Fruit fly (Drosophila melanogaster) whole organism, prepupa: ENCODE data around the gene CG5326.
A peak's percentile ranks its signal among the peaks of the same experiment; 100 is the strongest.

Experiments used
- Blimp-1 ChIP-seq: fragments of 200-800 bp; sonication (Bioruptor generic); optimal IDR thresholded peaks from 3 replicates; lab custom pipeline; 2017; ENCODE audit warnings: missing biosample characterization, missing genetic modification characterization, mild to moderate bottlenecking, moderate library complexity, missing genetic modification reagents
- CG10669 ChIP-seq: fragments of 200-800 bp; sonication (Bioruptor generic); optimal IDR thresholded peaks from 3 replicates; lab custom pipeline; 2018; ENCODE audit warnings: missing biosample characterization, mild to moderate bottlenecking, missing genetic modification characterization, moderate library complexity
- CG11294 ChIP-seq: fragments of 200-800 bp; sonication (Bioruptor generic); IDR thresholded peaks from 2 replicates; pipeline ENCODE4 v1.3.6; 2022; ENCODE audit warnings: missing biosample characterization, missing genetic modification characterization
- CG11762 ChIP-seq: fragments of 200-800 bp; sonication (Bioruptor generic); optimal IDR thresholded peaks from 3 replicates; lab custom pipeline; 2016; ENCODE audit warnings: missing biosample characterization, missing genetic modification characterization; ENCODE audit not compliant: insufficient read depth
- CG11902 ChIP-seq: fragments of 200-800 bp; sonication (Bioruptor generic); optimal IDR thresholded peaks from 3 replicates; lab custom pipeline; 2016; ENCODE audit warnings: missing biosample characterization, missing genetic modification characterization
- CG15336 ChIP-seq: fragments of 200-800 bp; sonication (Bioruptor generic); IDR thresholded peaks from 2 replicates; pipeline ENCODE4 v1.3.6; 2022; ENCODE audit warnings: missing biosample characterization, missing genetic modification characterization
- CG16779 ChIP-seq: fragments of 200-800 bp; sonication (Bioruptor generic); optimal IDR thresholded peaks from 3 replicates; lab custom pipeline; 2017; ENCODE audit warnings: missing biosample characterization, mild to moderate bottlenecking, missing genetic modification characterization
- CG3032 ChIP-seq: fragments of 200-800 bp; optimal IDR thresholded peaks from 2 replicates; lab custom pipeline; 2019; ENCODE audit warnings: missing biosample characterization, mild to moderate bottlenecking, missing genetic modification characterization, moderate library complexity
- CG32006 ChIP-seq: fragments of 200-800 bp; sonication (Bioruptor generic); optimal IDR thresholded peaks from 3 replicates; lab custom pipeline; 2017; ENCODE audit warnings: missing biosample characterization, mild to moderate bottlenecking, missing genetic modification characterization
- CG34406 ChIP-seq: fragments of 200-800 bp; sonication (Bioruptor generic); optimal IDR thresholded peaks from 3 replicates; lab custom pipeline; 2016; ENCODE audit warnings: missing biosample characterization, missing genetic modification characterization
- CG6163 ChIP-seq: fragments of 200-800 bp; sonication (Bioruptor generic); IDR thresholded peaks from 3 replicates; pipeline ENCODE4 v1.3.6; 2022; ENCODE audit warnings: missing biosample characterization, missing genetic modification characterization
- CG6276 ChIP-seq: fragments of 200-800 bp; sonication (Bioruptor generic); optimal IDR thresholded peaks from 2 replicates; lab custom pipeline; 2017; ENCODE audit warnings: missing biosample characterization, mild to moderate bottlenecking, missing genetic modification characterization
- CG6808 ChIP-seq: fragments of 200-800 bp; sonication (Bioruptor generic); optimal IDR thresholded peaks from 3 replicates; lab custom pipeline; 2017; ENCODE audit warnings: missing biosample characterization, missing genetic modification characterization, mild to moderate bottlenecking, moderate library complexity, missing genetic modification reagents
- CG7368 ChIP-seq: fragments of 200-800 bp; sonication (Bioruptor generic); optimal IDR thresholded peaks from 3 replicates; lab custom pipeline; 2016; ENCODE audit warnings: missing biosample characterization, missing genetic modification characterization
- CG8632 ChIP-seq: fragments of 200-800 bp; sonication (Bioruptor generic); optimal IDR thresholded peaks from 3 replicates; lab custom pipeline; 2016; ENCODE audit warnings: missing biosample characterization, missing genetic modification characterization
- CG9139 ChIP-seq: fragments of 200-800 bp; sonication (Bioruptor generic); optimal IDR thresholded peaks from 3 replicates; lab custom pipeline; 2017; ENCODE audit warnings: missing biosample characterization, mild to moderate bottlenecking, missing genetic modification characterization
- Eip75B ChIP-seq: fragments of 200-800 bp; sonication (Bioruptor generic); optimal IDR thresholded peaks from 3 replicates; lab custom pipeline; 2016; ENCODE audit warnings: missing biosample characterization, missing genetic modification characterization
- Eip78C ChIP-seq: fragments of 200-800 bp; sonication (Bioruptor generic); peaks from one replicate; lab custom pipeline; 2016; ENCODE audit warnings: missing biosample characterization, missing genetic modification characterization
- Ets96B ChIP-seq: fragments of 200-800 bp; optimal IDR thresholded peaks from 2 replicates; lab custom pipeline; 2019; ENCODE audit warnings: missing biosample characterization, mild to moderate bottlenecking, missing genetic modification characterization, moderate library complexity
- Hr38 ChIP-seq: sonication (Bioruptor generic); optimal IDR thresholded peaks from 2 replicates; lab custom pipeline; 2016; ENCODE audit warnings: missing biosample characterization, missing genetic modification characterization
- Hr4 ChIP-seq: fragments of 200-800 bp; sonication (Bioruptor generic); optimal IDR thresholded peaks from 3 replicates; lab custom pipeline; 2016; ENCODE audit warnings: missing biosample characterization, missing genetic modification characterization
- Lpt ChIP-seq: fragments of 200-800 bp; sonication (Bioruptor generic); optimal IDR thresholded peaks from 3 replicates; lab custom pipeline; 2016; ENCODE audit warnings: missing biosample characterization, missing genetic modification characterization
- Met ChIP-seq: fragments of 200-800 bp; sonication (Bioruptor generic); optimal IDR thresholded peaks from 3 replicates; lab custom pipeline; 2016; ENCODE audit warnings: missing biosample characterization, missing genetic modification characterization
- Smox ChIP-seq: fragments of 200-800 bp; sonication (Bioruptor generic); optimal IDR thresholded peaks from 3 replicates; lab custom pipeline; 2016; ENCODE audit warnings: missing biosample characterization, missing genetic modification characterization
- Sox102F ChIP-seq: fragments of 200-800 bp; sonication (Bioruptor generic); optimal IDR thresholded peaks from 2 replicates; lab custom pipeline; 2016; ENCODE audit warnings: missing biosample characterization, mild to moderate bottlenecking, missing genetic modification characterization
- Sox15 ChIP-seq: fragments of 200-800 bp; sonication (Bioruptor generic); optimal IDR thresholded peaks from 3 replicates; lab custom pipeline; 2016; ENCODE audit warnings: missing biosample characterization, missing genetic modification characterization
- achi ChIP-seq: fragments of 200-800 bp; sonication (Bioruptor generic); optimal IDR thresholded peaks from 3 replicates; lab custom pipeline; 2016; ENCODE audit warnings: missing biosample characterization, missing genetic modification characterization
- acj6 ChIP-seq: fragments of 200-800 bp; sonication (Bioruptor generic); optimal IDR thresholded peaks from 3 replicates; lab custom pipeline; 2016; ENCODE audit warnings: missing biosample characterization, missing genetic modification characterization
- dsx ChIP-seq: fragments of 200-800 bp; optimal IDR thresholded peaks from 3 replicates; lab custom pipeline; 2019; ENCODE audit warnings: missing biosample characterization, mild to moderate bottlenecking, missing genetic modification characterization, moderate library complexity; ENCODE audit not compliant: poor library complexity, severe bottlenecking
- eg ChIP-seq: fragments of 200-800 bp; sonication (Bioruptor generic); IDR thresholded peaks from 3 replicates; pipeline ENCODE4 v1.3.6; 2022; ENCODE audit warnings: missing biosample characterization, missing genetic modification characterization
- esn ChIP-seq: fragments of 200-800 bp; sonication (Bioruptor generic); optimal IDR thresholded peaks from 2 replicates; lab custom pipeline; 2016; ENCODE audit warnings: missing biosample characterization, mild to moderate bottlenecking, missing genetic modification characterization, moderate library complexity
- fd59A ChIP-seq: fragments of 200-800 bp; sonication (Bioruptor generic); optimal IDR thresholded peaks from 2 replicates; lab custom pipeline; 2017; ENCODE audit warnings: missing biosample characterization, mild to moderate bottlenecking, missing genetic modification characterization, missing genetic modification reagents
- fd85E ChIP-seq: fragments of 200-800 bp; sonication (Bioruptor generic); optimal IDR thresholded peaks from 3 replicates; lab custom pipeline; 2016; ENCODE audit warnings: missing biosample characterization, missing genetic modification characterization
- fkh ChIP-seq: fragments of 200-800 bp; sonication (Bioruptor generic); optimal IDR thresholded peaks from 3 replicates; lab custom pipeline; 2017; ENCODE audit warnings: missing biosample characterization, mild to moderate bottlenecking, missing genetic modification characterization, moderate library complexity
- net ChIP-seq: fragments of 200-800 bp; sonication (Bioruptor generic); optimal IDR thresholded peaks from 3 replicates; lab custom pipeline; 2016; ENCODE audit warnings: missing biosample characterization, missing genetic modification characterization
- pdm3 ChIP-seq: fragments of 200-800 bp; sonication (Bioruptor generic); optimal IDR thresholded peaks from 3 replicates; lab custom pipeline; 2016; ENCODE audit warnings: missing biosample characterization, missing genetic modification characterization
- salr ChIP-seq, 2 experiments: fragments of 200-800 bp; sonication (Bioruptor generic); optimal IDR thresholded peaks; 3 replicates each; lab custom pipeline; 2016 to 2018; ENCODE audit warnings: missing biosample characterization in 2 of 2, missing genetic modification characterization in 2 of 2, mild to moderate bottlenecking in 1 of 2
- spab ChIP-seq: fragments of 200-800 bp; sonication (Bioruptor generic); optimal IDR thresholded peaks from 2 replicates; lab custom pipeline; 2017; ENCODE audit warnings: missing biosample characterization, mild to moderate bottlenecking, missing genetic modification characterization, missing genetic modification reagents
- ss ChIP-seq, 2 experiments: fragments of 200-800 bp; sonication (Bioruptor generic); optimal IDR thresholded peaks; 2 replicates in 1 of 2; 3 replicates in 1 of 2; lab custom pipeline; 2017 to 2018; ENCODE audit warnings: mild to moderate bottlenecking in 2 of 2, missing biosample characterization in 2 of 2, missing genetic modification characterization in 2 of 2, moderate library complexity in 1 of 2
- svp ChIP-seq: fragments of 200-800 bp; sonication (Bioruptor generic); peaks from one replicate; lab custom pipeline; 2016; ENCODE audit warnings: missing biosample characterization, missing genetic modification characterization
- topi ChIP-seq: fragments of 200-800 bp; sonication (Bioruptor generic); optimal IDR thresholded peaks from 3 replicates; lab custom pipeline; 2016; ENCODE audit warnings: missing biosample characterization, missing genetic modification characterization
- vri ChIP-seq: fragments of 200-800 bp; sonication (Bioruptor generic); optimal IDR thresholded peaks from 3 replicates; lab custom pipeline; 2016; ENCODE audit warnings: missing biosample characterization, mild to moderate bottlenecking, missing genetic modification characterization

CG5326 gene

DNA sequence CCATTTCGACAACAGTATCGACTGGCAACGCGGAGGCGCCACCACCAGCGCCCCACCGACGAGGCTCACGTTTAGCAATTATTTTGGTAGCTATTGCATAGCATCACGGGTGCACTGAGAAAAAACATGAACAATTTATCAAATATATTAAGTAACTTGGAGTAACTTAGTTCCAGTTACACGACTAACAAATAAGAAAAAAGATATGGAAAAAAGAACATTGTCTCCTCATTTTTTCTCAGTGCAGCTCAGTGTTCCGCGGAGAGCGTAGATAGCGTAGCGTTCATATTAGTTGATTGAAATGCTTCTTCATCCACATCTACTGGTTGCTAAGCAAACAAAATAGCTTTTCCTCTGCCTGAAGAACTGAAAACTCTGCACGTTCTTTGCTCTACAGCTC lies 24.3 kb downstream of the CG5326 start (continued):
- TF ChIP-seq CG6163 (peak; percentile 32; the same call in 2 of the 3 replicates), Eip75B (GFP tag; lab: Kevin White, UChicago) (no peak), CG7368 (GFP tag; lab: Kevin White, UChicago) (no peak), esn (GFP tag; lab: Kevin White, UChicago) (no peak), CG11762 (GFP tag; lab: Kevin White, UChicago) (no peak)

DNA sequence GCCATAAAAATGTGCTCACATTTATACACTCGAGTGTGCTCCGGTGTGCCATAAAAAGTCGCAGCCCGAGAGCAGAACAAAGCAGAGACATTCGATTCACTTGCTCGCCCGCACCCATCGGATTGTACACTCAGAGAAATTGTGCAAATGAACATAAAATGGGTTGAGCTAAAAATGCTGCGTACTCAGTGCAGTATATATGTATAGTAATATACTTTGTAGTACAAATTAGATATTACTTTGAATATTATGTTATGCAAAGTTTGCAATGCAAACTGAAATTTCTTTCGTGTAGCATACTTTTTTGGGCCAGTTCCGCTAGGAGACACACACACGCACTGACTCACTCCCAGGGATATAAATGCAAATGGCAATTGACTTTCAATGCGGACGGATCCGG lies 36.1 kb downstream of the CG5326 start:
- no peak for TF ChIP-seq CG11902
- no peak for TF ChIP-seq CG9139
- TF ChIP-seq Eip75B (GFP tag; lab: Kevin White, UChicago), result no peak
- TF ChIP-seq svp (GFP tag; lab: Kevin White, UChicago), result peak; percentile 15
- no peak for TF ChIP-seq achi (GFP tag; lab: Kevin White, UChicago)
- TF ChIP-seq CG16779 (tag; lab: Kevin White, UChicago), result no peak
- TF ChIP-seq salr (GFP tag; optimal IDR thresholded peaks at IDR 0.05; lab: Kevin White, UChicago), result no peak

DNA sequence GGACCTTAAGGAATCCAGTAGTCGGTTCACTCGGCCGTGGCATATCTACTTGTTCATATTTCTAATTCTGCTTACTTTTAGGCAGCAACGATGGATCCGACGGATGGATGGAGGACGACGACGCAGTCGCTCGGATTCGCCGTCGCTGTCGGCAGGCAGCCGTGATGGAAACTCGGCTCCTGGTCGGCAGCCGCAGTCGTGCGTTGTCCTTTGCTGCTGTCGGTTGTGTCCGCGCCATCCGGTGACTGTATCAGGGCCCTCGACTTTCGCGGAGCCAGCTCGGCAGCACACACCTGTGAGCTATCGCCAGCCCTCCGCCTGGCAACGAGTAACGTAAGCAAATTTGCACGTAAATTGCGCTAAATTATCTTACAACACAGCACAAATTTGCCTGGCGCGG lies 42.7 kb downstream of the CG5326 start, which contains the start of gene Octbeta1R:
Gene Octbeta1R (plus strand): TSS at position 191 of the 400 bp plus-strand sequence.
- TF ChIP-seq CG6276 (GFP tag; lab: Kevin White, UChicago) (no peak), CG8632 (no peak), CG32006 (GFP tag; lab: Kevin White, UChicago) (no peak), CG11902 (no peak)

DNA sequence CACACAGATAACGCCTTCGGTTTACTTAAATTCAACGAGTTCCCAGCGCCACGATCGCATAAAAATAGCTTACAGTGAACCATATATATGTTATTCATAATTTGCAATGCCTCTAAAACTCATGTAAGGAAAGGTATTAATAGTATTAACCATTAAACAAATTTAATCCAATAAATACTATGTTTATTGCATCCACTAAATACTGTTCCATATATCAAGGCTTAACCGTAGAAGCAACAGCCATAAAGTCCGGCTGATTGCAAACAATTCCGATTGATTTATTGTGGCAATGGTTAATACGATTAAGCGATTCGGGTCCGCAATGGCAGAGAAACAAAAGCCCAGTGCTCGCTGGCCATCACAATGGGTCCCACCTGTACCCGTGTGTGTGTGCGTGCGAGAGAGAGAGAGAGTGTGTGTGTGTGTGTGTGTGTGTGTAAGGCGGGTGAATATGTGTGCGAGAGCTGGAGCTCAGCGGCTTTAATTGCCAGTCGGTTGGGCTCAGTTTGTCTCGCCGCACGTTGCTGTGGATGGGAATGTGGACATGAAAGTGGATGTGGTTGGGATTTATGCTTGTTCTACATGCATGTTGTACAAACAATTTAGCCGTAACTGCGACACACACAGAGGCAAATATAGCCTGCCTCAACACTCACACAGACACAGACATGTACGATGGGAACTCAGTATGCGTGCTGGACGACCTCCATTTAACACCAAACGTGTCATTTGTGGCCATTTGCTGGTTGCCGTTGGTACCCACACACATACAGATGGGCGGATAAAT lies 45.0 kb downstream of the CG5326 start:
- TF ChIP-seq svp (GFP tag; lab: Kevin White, UChicago) (no peak), Hr4 (GFP tag; lab: Kevin White, UChicago) (peak; percentile 18), pdm3 (GFP tag; lab: Kevin White, UChicago) (no peak), CG8632 (no peak), Eip75B (GFP tag; lab: Kevin White, UChicago) (peak; percentile 12), CG11294 (no peak), fkh (GFP tag; lab: Kevin White, UChicago) (no peak), Lpt (no peak), CG6808 (no peak), fd85E (GFP tag; lab: Kevin White, UChicago) (no peak), Ets96B (tag; lab: Kevin White, UChicago) (peak; percentile 17), Met (GFP tag; lab: Kevin White, UChicago) (no peak), CG15336 (GFP tag; lab: Robert Waterston, UW) (no peak), spab (no peak), Hr38 (GFP tag; lab: Kevin White, UChicago) (no peak), CG34406 (no peak), ss (GFP tag; optimal IDR thresholded peaks at IDR 0.05; lab: Kevin White, UChicago) (no peak), CG3032 (tag; lab: Kevin White, UChicago) (no peak), CG9139 (no peak), Eip78C (GFP tag; lab: Kevin White, UChicago) (peak; percentile 68), Blimp-1 (GFP tag; lab: Kevin White, UChicago) (no peak), CG6163 (no peak), vri (no peak), dsx (GFP tag; lab: Kevin White, UChicago) (no peak), CG16779 (tag; lab: Kevin White, UChicago) (peak; percentile 24), eg (GFP tag; lab: Robert Waterston, UW) (0 out of 3 replicates have a peak, but pooled peaks have one; percentile 26), fd59A (no peak), CG32006 (GFP tag; lab: Kevin White, UChicago) (no peak), CG7368 (GFP tag; lab: Kevin White, UChicago) (peak; percentile 1), Sox102F (no peak), Sox15 (GFP tag; lab: Kevin White, UChicago) (no peak), net (GFP tag; lab: Kevin White, UChicago) (no peak), esn (GFP tag; lab: Kevin White, UChicago) (no peak), CG10669 (GFP tag; lab: Kevin White, UChicago) (no peak), salr (GFP tag; optimal IDR thresholded peaks at IDR 0.05; lab: Kevin White, UChicago) (no peak), acj6 (GFP tag; lab: Kevin White, UChicago) (no peak), achi (GFP tag; lab: Kevin White, UChicago) (no peak), Smox (no peak), topi (GFP tag; lab: Kevin White, UChicago) (peak; percentile 20), CG11762 (GFP tag; lab: Kevin White, UChicago) (no peak)
